Fruit fly (Drosophila melanogaster) whole organism, prepupa: ENCODE results near the gene sip1.

ENCODE experiments used
- CG11294 ChIP-seq: fragments of 200-800 bp; sonication (Bioruptor generic); IDR thresholded peaks from 2 replicates; pipeline ENCODE4 v1.3.6; 2022; ENCODE audit warnings: missing biosample characterization, missing genetic modification characterization
- CG11762 ChIP-seq: fragments of 200-800 bp; sonication (Bioruptor generic); optimal IDR thresholded peaks from 3 replicates; lab custom pipeline; 2016; ENCODE audit warnings: missing biosample characterization, missing genetic modification characterization; ENCODE audit not compliant: insufficient read depth
- CG11902 ChIP-seq: fragments of 200-800 bp; sonication (Bioruptor generic); optimal IDR thresholded peaks from 3 replicates; lab custom pipeline; 2016; ENCODE audit warnings: missing biosample characterization, missing genetic modification characterization
- CG15336 ChIP-seq: fragments of 200-800 bp; sonication (Bioruptor generic); IDR thresholded peaks from 2 replicates; pipeline ENCODE4 v1.3.6; 2022; ENCODE audit warnings: missing biosample characterization, missing genetic modification characterization
- CG1621 ChIP-seq: fragments of 200-800 bp; sonication (Bioruptor generic); optimal IDR thresholded peaks from 3 replicates; lab custom pipeline; 2018; ENCODE audit warnings: missing biosample characterization, mild to moderate bottlenecking, missing genetic modification characterization
- CG3032 ChIP-seq: fragments of 200-800 bp; optimal IDR thresholded peaks from 2 replicates; lab custom pipeline; 2019; ENCODE audit warnings: missing biosample characterization, mild to moderate bottlenecking, missing genetic modification characterization, moderate library complexity
- CG31627 ChIP-seq: fragments of 200-800 bp; sonication (Bioruptor generic); optimal IDR thresholded peaks from 3 replicates; lab custom pipeline; 2016; ENCODE audit warnings: missing biosample characterization, missing genetic modification characterization
- CG32006 ChIP-seq: fragments of 200-800 bp; sonication (Bioruptor generic); optimal IDR thresholded peaks from 3 replicates; lab custom pipeline; 2017; ENCODE audit warnings: missing biosample characterization, mild to moderate bottlenecking, missing genetic modification characterization
- CG34406 ChIP-seq: fragments of 200-800 bp; sonication (Bioruptor generic); optimal IDR thresholded peaks from 3 replicates; lab custom pipeline; 2016; ENCODE audit warnings: missing biosample characterization, missing genetic modification characterization
- CG4318 ChIP-seq: fragments of 200-800 bp; sonication (Bioruptor generic); optimal IDR thresholded peaks from 3 replicates; lab custom pipeline; 2017; ENCODE audit warnings: missing biosample characterization, mild to moderate bottlenecking, missing genetic modification characterization
- CG6163 ChIP-seq: fragments of 200-800 bp; sonication (Bioruptor generic); IDR thresholded peaks from 3 replicates; pipeline ENCODE4 v1.3.6; 2022; ENCODE audit warnings: missing biosample characterization, missing genetic modification characterization
- CG6808 ChIP-seq: fragments of 200-800 bp; sonication (Bioruptor generic); optimal IDR thresholded peaks from 3 replicates; lab custom pipeline; 2017; ENCODE audit warnings: missing biosample characterization, missing genetic modification characterization, mild to moderate bottlenecking, moderate library complexity, missing genetic modification reagents
- CG6854 ChIP-seq: fragments of 200-800 bp; sonication (Bioruptor generic); optimal IDR thresholded peaks from 2 replicates; lab custom pipeline; 2017; ENCODE audit warnings: missing biosample characterization, mild to moderate bottlenecking, missing genetic modification characterization
- CG8119 ChIP-seq: fragments of 200-800 bp; sonication (Bioruptor generic); IDR thresholded peaks from 3 replicates; pipeline ENCODE4 v1.3.6; 2022; ENCODE audit warnings: missing biosample characterization, missing genetic modification characterization
- CG8319 ChIP-seq: fragments of 200-800 bp; sonication (Bioruptor generic); optimal IDR thresholded peaks from 3 replicates; lab custom pipeline; 2016; ENCODE audit warnings: missing biosample characterization, missing genetic modification characterization
- Eip75B ChIP-seq: fragments of 200-800 bp; sonication (Bioruptor generic); optimal IDR thresholded peaks from 3 replicates; lab custom pipeline; 2016; ENCODE audit warnings: missing biosample characterization, missing genetic modification characterization
- Eip93F ChIP-seq: fragments of 200-800 bp; sonication (Bioruptor generic); optimal IDR thresholded peaks from 2 replicates; lab custom pipeline; 2016; ENCODE audit warnings: missing biosample characterization, mild to moderate bottlenecking, missing genetic modification characterization
- Ets21C ChIP-seq: fragments of 200-800 bp; sonication (Bioruptor generic); optimal IDR thresholded peaks from 3 replicates; lab custom pipeline; 2016; ENCODE audit warnings: missing biosample characterization, missing genetic modification characterization
- Ets96B ChIP-seq: fragments of 200-800 bp; optimal IDR thresholded peaks from 2 replicates; lab custom pipeline; 2019; ENCODE audit warnings: missing biosample characterization, mild to moderate bottlenecking, missing genetic modification characterization, moderate library complexity
- Gug ChIP-seq: fragments of 200-800 bp; sonication (Bioruptor generic); IDR thresholded peaks from 2 replicates; pipeline ENCODE4 v1.3.6; 2022; ENCODE audit warnings: missing biosample characterization, missing genetic modification characterization
- Hr38 ChIP-seq: sonication (Bioruptor generic); optimal IDR thresholded peaks from 2 replicates; lab custom pipeline; 2016; ENCODE audit warnings: missing biosample characterization, missing genetic modification characterization
- Hr39 ChIP-seq: fragments of 200-800 bp; sonication (Bioruptor generic); optimal IDR thresholded peaks from 2 replicates; lab custom pipeline; 2016; ENCODE audit warnings: missing biosample characterization, missing genetic modification characterization
- Hr4 ChIP-seq: fragments of 200-800 bp; sonication (Bioruptor generic); optimal IDR thresholded peaks from 3 replicates; lab custom pipeline; 2016; ENCODE audit warnings: missing biosample characterization, missing genetic modification characterization
- Lpt ChIP-seq: fragments of 200-800 bp; sonication (Bioruptor generic); optimal IDR thresholded peaks from 3 replicates; lab custom pipeline; 2016; ENCODE audit warnings: missing biosample characterization, missing genetic modification characterization
- OdsH ChIP-seq: fragments of 200-800 bp; sonication (Bioruptor generic); optimal IDR thresholded peaks from 3 replicates; lab custom pipeline; 2016; ENCODE audit warnings: missing biosample characterization, missing genetic modification characterization
- Sox14 ChIP-seq: fragments of 200-800 bp; sonication (Bioruptor generic); optimal IDR thresholded peaks from 3 replicates; lab custom pipeline; 2016; ENCODE audit warnings: missing biosample characterization, missing genetic modification characterization
- cyc ChIP-seq: fragments of 200-800 bp; sonication (Bioruptor generic); optimal IDR thresholded peaks from 3 replicates; lab custom pipeline; 2016; ENCODE audit warnings: missing biosample characterization, missing genetic modification characterization
- dac ChIP-seq: fragments of 200-800 bp; sonication (Bioruptor generic); optimal IDR thresholded peaks from 2 replicates; lab custom pipeline; 2017; ENCODE audit warnings: missing biosample characterization, mild to moderate bottlenecking, missing genetic modification characterization
- eg ChIP-seq: fragments of 200-800 bp; sonication (Bioruptor generic); IDR thresholded peaks from 3 replicates; pipeline ENCODE4 v1.3.6; 2022; ENCODE audit warnings: missing biosample characterization, missing genetic modification characterization
- fd59A ChIP-seq: fragments of 200-800 bp; sonication (Bioruptor generic); optimal IDR thresholded peaks from 2 replicates; lab custom pipeline; 2017; ENCODE audit warnings: missing biosample characterization, mild to moderate bottlenecking, missing genetic modification characterization, missing genetic modification reagents
- fd85E ChIP-seq: fragments of 200-800 bp; sonication (Bioruptor generic); optimal IDR thresholded peaks from 3 replicates; lab custom pipeline; 2016; ENCODE audit warnings: missing biosample characterization, missing genetic modification characterization
- fkh ChIP-seq: fragments of 200-800 bp; sonication (Bioruptor generic); optimal IDR thresholded peaks from 3 replicates; lab custom pipeline; 2017; ENCODE audit warnings: missing biosample characterization, mild to moderate bottlenecking, missing genetic modification characterization, moderate library complexity
- pdm3 ChIP-seq: fragments of 200-800 bp; sonication (Bioruptor generic); optimal IDR thresholded peaks from 3 replicates; lab custom pipeline; 2016; ENCODE audit warnings: missing biosample characterization, missing genetic modification characterization
- salr ChIP-seq, 2 experiments: fragments of 200-800 bp; sonication (Bioruptor generic); optimal IDR thresholded peaks; 3 replicates each; lab custom pipeline; 2016 to 2018; ENCODE audit warnings: missing biosample characterization in 2 of 2, missing genetic modification characterization in 2 of 2, mild to moderate bottlenecking in 1 of 2
- spab ChIP-seq: fragments of 200-800 bp; sonication (Bioruptor generic); optimal IDR thresholded peaks from 2 replicates; lab custom pipeline; 2017; ENCODE audit warnings: missing biosample characterization, mild to moderate bottlenecking, missing genetic modification characterization, missing genetic modification reagents
- ss ChIP-seq, 2 experiments: fragments of 200-800 bp; sonication (Bioruptor generic); optimal IDR thresholded peaks; 2 replicates in 1 of 2; 3 replicates in 1 of 2; lab custom pipeline; 2017 to 2018; ENCODE audit warnings: mild to moderate bottlenecking in 2 of 2, missing biosample characterization in 2 of 2, missing genetic modification characterization in 2 of 2, moderate library complexity in 1 of 2
- svp ChIP-seq: fragments of 200-800 bp; sonication (Bioruptor generic); peaks from one replicate; lab custom pipeline; 2016; ENCODE audit warnings: missing biosample characterization, missing genetic modification characterization
- topi ChIP-seq: fragments of 200-800 bp; sonication (Bioruptor generic); optimal IDR thresholded peaks from 3 replicates; lab custom pipeline; 2016; ENCODE audit warnings: missing biosample characterization, missing genetic modification characterization
- vri ChIP-seq: fragments of 200-800 bp; sonication (Bioruptor generic); optimal IDR thresholded peaks from 3 replicates; lab custom pipeline; 2016; ENCODE audit warnings: missing biosample characterization, mild to moderate bottlenecking, missing genetic modification characterization

sip1 gene

dm6 chr2L:5751448-5751847, 30.6 kb downstream of the sip1 start (continued):
- TF ChIP-seq vri (peak; percentile 2), fd85E (GFP tag; lab: Kevin White, UChicago) (no peak), Hr38 (GFP tag; lab: Kevin White, UChicago) (no peak), Eip93F (GFP tag; lab: Kevin White, UChicago) (no peak), CG8319 (GFP tag; lab: Kevin White, UChicago) (no peak), svp (GFP tag; lab: Kevin White, UChicago) (peak; percentile 73), CG31627 (peak; percentile 53), Ets21C (GFP tag; lab: Kevin White, UChicago) (no peak), Gug (no peak), CG1621 (peak; percentile 5), Hr39 (GFP tag; lab: Kevin White, UChicago) (peak; percentile 46), CG6163 (GFP tag; lab: Robert Waterston, UW) (peak; percentile 72), fkh (no peak), CG3032 (tag; lab: Kevin White, UChicago) (peak; percentile 68), cyc (peak; percentile 41), fd59A (GFP tag; lab: Kevin White, UChicago) (peak; percentile 41), CG4318 (GFP tag; lab: Kevin White, UChicago) (no peak), pdm3 (GFP tag; lab: Kevin White, UChicago) (peak; percentile 57), CG34406 (GFP tag; lab: Kevin White, UChicago) (peak; percentile 26), CG8119 (peak; percentile 40; the same call in 1 of the 3 replicates), Eip75B (GFP tag; lab: Kevin White, UChicago) (peak; percentile 41), CG11762 (GFP tag; lab: Kevin White, UChicago) (no peak), eg (no peak), topi (GFP tag; lab: Kevin White, UChicago) (peak; percentile 49), CG6854 (no peak), Lpt (GFP tag; lab: Kevin White, UChicago) (peak; percentile 3), Ets96B (peak; percentile 75), CG11902 (GFP tag; lab: Kevin White, UChicago) (peak; percentile 22), dac (GFP tag; lab: Kevin White, UChicago) (no peak), CG6808 (GFP tag; lab: Kevin White, UChicago) (peak; percentile 61), Hr4 (peak; percentile 11), CG32006 (GFP tag; lab: Kevin White, UChicago) (no peak), salr (GFP tag; optimal IDR thresholded peaks at IDR 0.05; lab: Kevin White, UChicago) (peak in 1 of 2 experiments; percentile 7), spab (peak; percentile 58)

- no peak for TF ChIP-seq ss (GFP tag; optimal IDR thresholded peaks at IDR 0.05; lab: Kevin White, UChicago)
- TF ChIP-seq vri, result peak; percentile 77
- TF ChIP-seq Gug, result no peak
Observed at dm6 chr2L:5765139-5765538, 44.3 kb downstream of the sip1 start.

- TF ChIP-seq Hr38 (GFP tag; lab: Kevin White, UChicago) (no peak), CG1621 (no peak), CG11762 (GFP tag; lab: Kevin White, UChicago) (no peak), Eip75B (GFP tag; lab: Kevin White, UChicago) (no peak), fd85E (GFP tag; lab: Kevin White, UChicago) (no peak), OdsH (no peak), eg (no peak), Sox14 (GFP tag; lab: Kevin White, UChicago) (no peak), CG34406 (GFP tag; lab: Kevin White, UChicago) (no peak), CG4318 (GFP tag; lab: Kevin White, UChicago) (no peak), topi (GFP tag; lab: Kevin White, UChicago) (no peak), spab (no peak), Eip93F (GFP tag; lab: Kevin White, UChicago) (no peak), CG11294 (GFP tag; lab: Robert Waterston, UW) (no peak), cyc (no peak), Lpt (GFP tag; lab: Kevin White, UChicago) (no peak), CG15336 (GFP tag; lab: Robert Waterston, UW) (no peak)
- TF ChIP-seq, all 60 proteins: peak for 0
Observed at dm6 chr2L:5766042-5766441, 45.2 kb downstream of the sip1 start, which contains the start of gene obst-E. obst-E (minus strand) TSS chr2L:5766142.
